Worm (Caenorhabditis elegans) whole organism, L4 larva: ENCODE results near the gene K09F6.13.

Experiments
- ceh-82 ChIP-seq: sonication (generic microtip); optimal IDR thresholded peaks from 2 replicates; lab custom pipeline; 2017; ENCODE audit warnings: missing biosample characterization, missing genetic modification characterization
- ces-1 ChIP-seq: fragments of 150-350 bp; sonication (generic microtip); optimal IDR thresholded peaks from 4 replicates; lab custom pipeline; 2014; ENCODE audit warnings: missing biosample characterization, missing genetic modification reagents, missing genetic modification characterization
- dmd-8 ChIP-seq: fragments of 200-800 bp; sonication (Bioruptor generic); IDR thresholded peaks from 2 replicates; pipeline ENCODE4 v1.3.6; 2022; ENCODE audit warnings: missing genetic modification characterization, missing compliant biosample characterization
- fkh-10 ChIP-seq: fragments of 150-350 bp; optimal IDR thresholded peaks from 2 replicates; lab custom pipeline; 2014; ENCODE audit warnings: missing biosample characterization, missing genetic modification reagents, missing genetic modification characterization
- lsy-2 ChIP-seq, 2 experiments: fragments of 150-350 bp in 1 of 2; sonication (generic microtip) in 1 of 2; optimal IDR thresholded peaks; 2 replicates each; lab custom pipeline; 2014 to 2017; ENCODE audit warnings: missing biosample characterization in 2 of 2, missing genetic modification characterization in 2 of 2
- madf-9 ChIP-seq: fragments of 200-800 bp; sonication (Bioruptor generic); conservative IDR thresholded peaks from 2 replicates; pipeline ENCODE4 v1.3.6; 2022; ENCODE audit warnings: missing genetic modification reagents, missing genetic modification characterization, missing compliant biosample characterization
- nhr-25 ChIP-seq: sonication (generic microtip); optimal IDR thresholded peaks from 2 replicates; lab custom pipeline; 2017; ENCODE audit warnings: missing genetic modification characterization, mild to moderate bottlenecking, missing compliant biosample characterization, antibody characterized with exemption, moderate library complexity, borderline replicate concordance; ENCODE audit not compliant: insufficient read depth
- nhr-76 ChIP-seq: fragments of 150-350 bp; optimal IDR thresholded peaks from 2 replicates; lab custom pipeline; 2014; ENCODE audit warnings: missing biosample characterization, missing genetic modification characterization
- pha-4 ChIP-seq, 2 experiments: fragments of 150-350 bp in 1 of 2; fragments of 200-800 bp in 1 of 2; sonication (Bioruptor generic) in 1 of 2; IDR thresholded peaks in 1 of 2; optimal IDR thresholded peaks in 1 of 2; 2 replicates each; pipeline versions ENCODE4 v1.3.6 to Lab custom; 2014 to 2022; ENCODE audit warnings: missing genetic modification characterization in 2 of 2, missing genetic modification reagents in 2 of 2, missing biosample characterization in 1 of 2, missing compliant biosample characterization in 1 of 2
- spr-3 ChIP-seq: fragments of 200-800 bp; sonication (Bioruptor generic); optimal IDR thresholded peaks from 2 replicates; lab custom pipeline; 2018; ENCODE audit warnings: mild to moderate bottlenecking, missing genetic modification characterization, missing compliant biosample characterization
- tag-97 ChIP-seq: fragments of 200-800 bp; sonication (Bioruptor generic); IDR thresholded peaks from 2 replicates; pipeline ENCODE4 v1.3.6; 2022; ENCODE audit warnings: missing genetic modification characterization, missing compliant biosample characterization

ce11 chrII:2253676-2254075 lies 35.2 kb upstream of the K09F6.13 start:
- TF ChIP-seq lsy-2 (tag; optimal IDR thresholded peaks at IDR 0.05; lab: Kevin White, UChicago) (no peak), pha-4 (GFP tag; IDR thresholded peaks at IDR 0.05; lab: Robert Waterston, UW) (no peak), pha-4 (tag; optimal IDR thresholded peaks at IDR 0.05; lab: Kevin White, UChicago) (no peak), ces-1 (GFP tag; lab: Kevin White, UChicago) (no peak), ceh-82 (tag; lab: Kevin White, UChicago) (no peak), spr-3 (no peak), madf-9 (no peak), dmd-8 (GFP tag; lab: Robert Waterston, UW) (no peak), tag-97 (GFP tag; lab: Robert Waterston, UW) (no peak), fkh-10 (GFP tag; lab: Kevin White, UChicago) (no peak), nhr-25 (tag; lab: Kevin White, UChicago) (no peak), nhr-76 (no peak)
